Worm (Caenorhabditis elegans) whole organism, mixed stage, embryonic: Measurements from ENCODE around the gene bus-18.

ENCODE experiments used
- ceh-83 ChIP-seq: fragments of 200-800 bp; sonication (Bioruptor generic); optimal IDR thresholded peaks from 2 replicates; lab custom pipeline; 2018; ENCODE audit warnings: mild to moderate bottlenecking, missing genetic modification characterization, missing compliant biosample characterization
- cnd-1 ChIP-seq: fragments of 200-800 bp; sonication (Bioruptor generic); optimal IDR thresholded peaks from 2 replicates; lab custom pipeline; 2018; ENCODE audit warnings: mild to moderate bottlenecking, missing genetic modification characterization, missing compliant biosample characterization
- elt-3 ChIP-seq: fragments of 150-350 bp; optimal IDR thresholded peaks from 2 replicates; lab custom pipeline; 2014; ENCODE audit warnings: missing biosample characterization, missing genetic modification characterization
- snpc-4 ChIP-seq: fragments of 150-350 bp; optimal IDR thresholded peaks from 2 replicates; lab custom pipeline; 2014; ENCODE audit warnings: missing biosample characterization, missing genetic modification characterization
- ztf-11 ChIP-seq: fragments of 150-350 bp; optimal IDR thresholded peaks from 2 replicates; lab custom pipeline; 2014; ENCODE audit warnings: missing biosample characterization, missing genetic modification characterization

DNA sequence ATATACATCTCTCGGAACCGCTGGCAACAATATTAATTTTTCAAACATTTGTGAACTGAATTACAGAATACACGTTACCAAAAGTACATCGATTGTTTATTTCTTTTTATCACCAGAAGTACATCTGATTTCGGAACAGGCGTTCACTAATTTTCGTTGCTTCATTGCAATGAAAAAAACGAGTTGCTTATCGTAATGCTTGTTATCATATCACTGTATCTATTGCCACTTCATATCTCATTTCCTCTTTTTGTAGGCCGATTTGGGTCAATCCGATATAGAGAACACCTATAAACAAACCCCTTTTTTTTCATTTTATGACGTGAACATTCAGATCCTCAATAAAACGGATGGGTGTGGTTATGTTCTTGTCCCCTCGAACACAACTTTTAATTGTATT is 36.2 kb upstream of the bus-18 start:
- TF ChIP-seq ztf-11 (no peak), elt-3 (tag; lab: Kevin White, UChicago) (no peak), snpc-4 (tag; lab: Kevin White, UChicago) (no peak), cnd-1 (tag; lab: Kevin White, UChicago) (no peak), ceh-83 (GFP tag; lab: Kevin White, UChicago) (no peak)
